Worm (Caenorhabditis elegans) whole organism, young adult: ENCODE data around the gene ttr-15.

ENCODE experiments used
- hrde-1 ChIP-seq: sonication (generic microtip); optimal IDR thresholded peaks from 2 replicates; lab custom pipeline; 2016; ENCODE audit warnings: missing genetic modification characterization, mild to moderate bottlenecking, missing compliant biosample characterization, moderate library complexity, missing genotype, missing genetic modification reagents, borderline replicate concordance
- sea-2 ChIP-seq: fragments of 200-800 bp; sonication (Bioruptor generic); IDR thresholded peaks from 2 replicates; pipeline ENCODE4 v1.3.6; 2022; ENCODE audit warnings: missing genetic modification characterization, missing compliant biosample characterization
- snpc-4 ChIP-seq, 5 experiments: fragments of 150-350 bp in 1 of 5; sonication (generic microtip) in 4 of 5; optimal IDR thresholded peaks; 2 replicates each; lab custom pipeline; 2014 to 2018; ENCODE audit warnings: missing genetic modification characterization in 5 of 5, missing biosample characterization in 3 of 5, antibody characterized with exemption in 2 of 5, mild to moderate bottlenecking in 2 of 5, missing compliant biosample characterization in 2 of 5, missing genotype in 2 of 5, moderate library complexity in 2 of 5, missing genetic modification reagents in 1 of 5

- TF ChIP-seq hrde-1 (tag; lab: Kevin White, UChicago) (no peak), snpc-4 (GFP tag; optimal IDR thresholded peaks at IDR 0.05; lab: Kevin White, UChicago) (no peak), snpc-4 (tag; optimal IDR thresholded peaks at IDR 0.05; lab: Kevin White, UChicago) (no peak), sea-2 (GFP tag; lab: Robert Waterston, UW) (no peak)
Measured at ce11 chrIII:10332560-10332959, 5.1 kb upstream of the ttr-15 start, which contains the start of gene T07C4.12.
